Worm (Caenorhabditis elegans) whole organism, midembryonic: ENCODE data around the gene ZK632.14.

Experiments
- T22C8.4 ChIP-seq: fragments of 200-800 bp; sonication (Bioruptor generic); IDR thresholded peaks from 2 replicates; pipeline ENCODE4 v1.3.6; 2022; ENCODE audit warnings: missing genetic modification characterization, missing compliant biosample characterization
- cog-1 ChIP-seq: sonication (generic microtip); optimal IDR thresholded peaks from 2 replicates; lab custom pipeline; 2016; ENCODE audit warnings: missing genetic modification characterization, missing compliant biosample characterization
- flt-1 ChIP-seq: fragments of 200-800 bp; sonication (Bioruptor generic); IDR thresholded peaks from 2 replicates; pipeline ENCODE4 v1.3.6; 2022; ENCODE audit warnings: missing genetic modification characterization, missing compliant biosample characterization
- klf-2 ChIP-seq: fragments of 200-800 bp; sonication (Bioruptor generic); conservative IDR thresholded peaks from 2 replicates; pipeline ENCODE4 v1.3.6; 2022; ENCODE audit warnings: missing genetic modification reagents, missing genetic modification characterization, missing compliant biosample characterization
- med-1 ChIP-seq: sonication (generic microtip); optimal IDR thresholded peaks from 2 replicates; lab custom pipeline; 2017; ENCODE audit warnings: missing genetic modification characterization, mild to moderate bottlenecking, missing compliant biosample characterization, antibody characterized with exemption, missing genetic modification reagents; ENCODE audit not compliant: insufficient read depth
- ref-1 ChIP-seq: fragments of 200-800 bp; sonication (Bioruptor generic); conservative IDR thresholded peaks from 2 replicates; pipeline ENCODE4 v1.3.6; 2022; ENCODE audit warnings: missing genetic modification reagents, missing genetic modification characterization, missing compliant biosample characterization
- tab-1 ChIP-seq: fragments of 200-800 bp; sonication (Bioruptor generic); IDR thresholded peaks from 2 replicates; pipeline ENCODE4 v1.3.6; 2022; ENCODE audit warnings: missing genetic modification characterization, missing compliant biosample characterization
- ztf-23 ChIP-seq: fragments of 200-800 bp; sonication (Bioruptor generic); IDR thresholded peaks from 2 replicates; pipeline ENCODE4 v1.3.6; 2022; ENCODE audit warnings: missing genetic modification reagents, missing genetic modification characterization, missing compliant biosample characterization

- TF ChIP-seq cog-1 (tag; lab: Kevin White, UChicago) (no peak), ztf-23 (GFP tag; lab: Robert Waterston, UW) (no peak), flt-1 (GFP tag; lab: Robert Waterston, UW) (no peak), klf-2 (GFP tag; lab: Robert Waterston, UW) (no peak), med-1 (no peak), tab-1 (GFP tag; lab: Robert Waterston, UW) (no peak), ref-1 (GFP tag; lab: Robert Waterston, UW) (no peak), T22C8.4 (GFP tag; lab: Robert Waterston, UW) (no peak)
Measured at ce11 chrIII:9853667-9854620, 40.7 kb downstream of the ZK632.14 start.
